In the genomic region with DNA sequence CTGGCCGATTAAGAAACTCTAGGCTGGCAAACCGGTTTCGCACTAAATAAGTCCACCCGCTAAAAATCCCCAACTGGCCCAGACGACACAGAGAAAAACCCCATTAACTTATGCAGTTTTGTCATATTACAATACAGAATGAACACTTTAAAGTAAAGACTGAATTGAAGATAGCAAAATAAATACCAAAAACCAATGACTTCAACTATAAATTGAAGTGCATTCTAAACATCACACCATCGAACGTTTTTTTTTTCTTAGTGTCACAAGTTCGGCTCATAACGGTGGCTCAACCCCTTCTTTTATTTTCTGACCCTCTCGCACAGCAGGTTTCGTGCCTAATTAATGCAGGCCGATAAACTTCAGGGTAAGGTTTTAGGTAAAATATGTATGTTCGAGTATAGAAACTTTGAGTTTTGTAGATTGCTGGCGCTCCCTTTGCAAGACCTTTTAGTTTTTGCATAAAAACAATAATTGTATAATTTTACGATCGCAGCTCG, we compare ENCODE assay signal across 1 fruit fly cellular context.
TF ChIP-seq lines count a peak whose summit lies in the region.

No protein-coding gene starts in this region.

TF ChIP-seq in whole organism, embryonic, 481 proteins besides CTCF, POLR2A, EP300 and RAD21 (continued from another document and continues in another):
- TF ChIP-seq stc (GFP tag; IDR thresholded peaks at IDR 0.05; lab: Robert Waterston, UW), result peak; percentile 90
- TF ChIP-seq CG2678 (tag; optimal IDR thresholded peaks at IDR 0.05; lab: Kevin White, UChicago), result peak; percentile 89
- no peak for TF ChIP-seq eyg (GFP tag; optimal IDR thresholded peaks at IDR 0.05; lab: Kevin White, UChicago)
- TF ChIP-seq nau (GFP tag; optimal IDR thresholded peaks at IDR 0.05; lab: Kevin White, UChicago), result peak; percentile 82
- peak; percentile 91 for TF ChIP-seq H2.0 (GFP tag; IDR thresholded peaks at IDR 0.05; lab: Robert Waterston, UW)
- no peak for TF ChIP-seq hkb (optimal IDR thresholded peaks at IDR 0.05; lab: Kevin White, UChicago)
- peak; percentile 95 for TF ChIP-seq hkb (GFP tag; IDR thresholded peaks at IDR 0.05; lab: Robert Waterston, UW)
- no peak for TF ChIP-seq Lpt (GFP tag; optimal IDR thresholded peaks at IDR 0.05; lab: Kevin White, UChicago)
- peak; percentile 47 for TF ChIP-seq fd64A (GFP tag; optimal IDR thresholded peaks at IDR 0.05; lab: Kevin White, UChicago)
- TF ChIP-seq aop (GFP tag; IDR thresholded peaks at IDR 0.05; lab: Robert Waterston, UW), result peak; percentile 54; the same call in 1 of the 2 replicates
- peak; percentile 84 for TF ChIP-seq fu2 (GFP tag; optimal IDR thresholded peaks at IDR 0.05; lab: Kevin White, UChicago)
- TF ChIP-seq CG16815 (GFP tag; optimal IDR thresholded peaks at IDR 0.05; lab: Kevin White, UChicago), result peak; percentile 64
- TF ChIP-seq btn (GFP tag; optimal IDR thresholded peaks at IDR 0.05; lab: Kevin White, UChicago), result no peak
- TF ChIP-seq hb (GFP tag; IDR thresholded peaks at IDR 0.05; lab: Robert Waterston, UW; ENCODE audit: partially characterized antibody), result no peak
- TF ChIP-seq MTF-1 (GFP tag; optimal IDR thresholded peaks at IDR 0.05; lab: Kevin White, UChicago; ENCODE audit: borderline replicate concordance), result peak; percentile 7
- peak; percentile 70 for TF ChIP-seq Bdp1 (GFP tag; optimal IDR thresholded peaks at IDR 0.05; lab: Kevin White, UChicago)
- no peak for TF ChIP-seq pros (GFP tag; optimal IDR thresholded peaks at IDR 0.05; lab: Kevin White, UChicago)
- TF ChIP-seq gce (GFP tag; IDR thresholded peaks at IDR 0.05; lab: Robert Waterston, UW), result peak; percentile 90
- TF ChIP-seq Atf6 (GFP tag; IDR thresholded peaks at IDR 0.05; lab: Robert Waterston, UW), result peak; percentile 93
- peak; percentile 85 for TF ChIP-seq Hr3 (GFP tag; optimal IDR thresholded peaks at IDR 0.05; lab: Kevin White, UChicago)
- peak; percentile 53 for TF ChIP-seq CG2202 (tag; optimal IDR thresholded peaks at IDR 0.05; lab: Kevin White, UChicago)
- TF ChIP-seq CG2889 (GFP tag; IDR thresholded peaks at IDR 0.05; lab: Robert Waterston, UW), result peak; percentile 87
- TF ChIP-seq CG3726 (GFP tag; IDR thresholded peaks at IDR 0.05; lab: Robert Waterston, UW), result peak; percentile 71; the same call in 2 of the 3 replicates
- TF ChIP-seq salm (tag; optimal IDR thresholded peaks at IDR 0.05; lab: Kevin White, UChicago), result peak; percentile 39
- peak; percentile 68 for TF ChIP-seq HmgD (GFP tag; optimal IDR thresholded peaks at IDR 0.05; lab: Kevin White, UChicago)
- peak; percentile 64 for TF ChIP-seq CG11696 (GFP tag; IDR thresholded peaks at IDR 0.05; lab: Robert Waterston, UW)
- TF ChIP-seq Vsx1 (GFP tag; optimal IDR thresholded peaks at IDR 0.05; lab: Kevin White, UChicago), result peak; percentile 71
- TF ChIP-seq so (GFP tag; IDR thresholded peaks at IDR 0.05; lab: Robert Waterston, UW), result peak; percentile 93
- peak; percentile 75 for TF ChIP-seq sisA (GFP tag; IDR thresholded peaks at IDR 0.05; lab: Robert Waterston, UW)
- peak; percentile 88 for TF ChIP-seq HLH54F (GFP tag; optimal IDR thresholded peaks at IDR 0.05; lab: Kevin White, UChicago)
- TF ChIP-seq HLHmδ (GFP tag; optimal IDR thresholded peaks at IDR 0.05; lab: Kevin White, UChicago), result no peak
- TF ChIP-seq inv (GFP tag; IDR thresholded peaks at IDR 0.05; lab: Robert Waterston, UW; ENCODE audit: partially characterized antibody), result no peak
- peak; percentile 93 for TF ChIP-seq her (GFP tag; optimal IDR thresholded peaks at IDR 0.05; lab: Kevin White, UChicago)
- peak; percentile 75 for TF ChIP-seq pum (GFP tag; optimal IDR thresholded peaks at IDR 0.05; lab: Kevin White, UChicago)
- peak; percentile 79 for TF ChIP-seq phol (tag; optimal IDR thresholded peaks at IDR 0.05; lab: Kevin White, UChicago)
- TF ChIP-seq slbo (GFP tag; IDR thresholded peaks at IDR 0.05; lab: Robert Waterston, UW), result peak; percentile 96
- no peak for TF ChIP-seq z (GFP tag; IDR thresholded peaks at IDR 0.05; lab: Robert Waterston, UW)
- TF ChIP-seq abd-A (tag; optimal IDR thresholded peaks at IDR 0.05; lab: Kevin White, UChicago), result peak; percentile 85
- peak; percentile 46 for TF ChIP-seq Jarid2 (GFP tag; optimal IDR thresholded peaks at IDR 0.05; lab: Kevin White, UChicago)
- TF ChIP-seq CG34224 (GFP tag; IDR thresholded peaks at IDR 0.05; lab: Robert Waterston, UW; ENCODE audit: partially characterized antibody), result no peak
- peak; percentile 39 for TF ChIP-seq CG7987 (GFP tag; optimal IDR thresholded peaks at IDR 0.05; lab: Kevin White, UChicago)
- TF ChIP-seq CG7928 (GFP tag; optimal IDR thresholded peaks at IDR 0.05; lab: Kevin White, UChicago), result peak; percentile 44
- peak; percentile 70 for TF ChIP-seq CG12299 (tag; optimal IDR thresholded peaks at IDR 0.05; lab: Kevin White, UChicago)
- TF ChIP-seq stwl (tag; optimal IDR thresholded peaks at IDR 0.05; lab: Kevin White, UChicago), result no peak
- no peak for TF ChIP-seq vnd (GFP tag; IDR thresholded peaks at IDR 0.05; lab: Robert Waterston, UW; ENCODE audit: partially characterized antibody)
- TF ChIP-seq ftz-f1 (GFP tag; optimal IDR thresholded peaks at IDR 0.05; lab: Kevin White, UChicago), result peak; percentile 19
- peak; percentile 80 for TF ChIP-seq fd3F (GFP tag; optimal IDR thresholded peaks at IDR 0.05; lab: Kevin White, UChicago)
- peak; percentile 86 for TF ChIP-seq CG12744 (GFP tag; optimal IDR thresholded peaks at IDR 0.05; lab: Kevin White, UChicago)
- peak; percentile 12 for TF ChIP-seq wek (GFP tag; optimal IDR thresholded peaks at IDR 0.05; lab: Kevin White, UChicago)
- TF ChIP-seq prd (optimal IDR thresholded peaks at IDR 0.05; lab: Kevin White, UChicago), result no peak
- peak; percentile 95 for TF ChIP-seq prd (GFP tag; IDR thresholded peaks at IDR 0.05; lab: Robert Waterston, UW)
- peak in 1 of 2 experiments; percentile 33 for TF ChIP-seq crp (GFP tag; optimal IDR thresholded peaks at IDR 0.05; lab: Kevin White, UChicago)
- peak; percentile 82 for TF ChIP-seq CG17359 (tag; optimal IDR thresholded peaks at IDR 0.05; lab: Kevin White, UChicago)
- no peak for TF ChIP-seq mirr (GFP tag; optimal IDR thresholded peaks at IDR 0.05; lab: Kevin White, UChicago)
- TF ChIP-seq dmrt11E (tag; optimal IDR thresholded peaks at IDR 0.05; lab: Kevin White, UChicago), result peak; percentile 74
- peak; percentile 50; the same call in 1 of the 2 replicates for TF ChIP-seq Doc2 (GFP tag; IDR thresholded peaks at IDR 0.05; lab: Robert Waterston, UW)
- peak; percentile 37 for TF ChIP-seq Nf-YC (tag; optimal IDR thresholded peaks at IDR 0.05; lab: Kevin White, UChicago)
- TF ChIP-seq CG8388 (GFP tag; optimal IDR thresholded peaks at IDR 0.05; lab: Kevin White, UChicago), result peak; percentile 80
- TF ChIP-seq CG12071 (GFP tag; optimal IDR thresholded peaks at IDR 0.05; lab: Kevin White, UChicago), result peak; percentile 50
- TF ChIP-seq pb (GFP tag; optimal IDR thresholded peaks at IDR 0.05; lab: Kevin White, UChicago), result peak; percentile 55
- TF ChIP-seq sc (optimal IDR thresholded peaks at IDR 0.05; lab: Kevin White, UChicago), result no peak
- peak; percentile 60 for TF ChIP-seq sc (GFP tag; optimal IDR thresholded peaks at IDR 0.05; lab: Kevin White, UChicago)
- peak; percentile 74 for TF ChIP-seq CG17829 (tag; optimal IDR thresholded peaks at IDR 0.05; lab: Kevin White, UChicago)
- no peak for TF ChIP-seq Sry-δ (GFP tag; optimal IDR thresholded peaks at IDR 0.05; lab: Kevin White, UChicago)
- TF ChIP-seq Ravus (GFP tag; IDR thresholded peaks at IDR 0.05; lab: Robert Waterston, UW), result no peak; the same call in none of the 2 replicates
- TF ChIP-seq ind (GFP tag; optimal IDR thresholded peaks at IDR 0.05; lab: Kevin White, UChicago), result peak; percentile 85
- peak; percentile 54 for TF ChIP-seq CG1024 (GFP tag; IDR thresholded peaks at IDR 0.05; lab: Robert Waterston, UW)
- TF ChIP-seq Eip74EF (GFP tag; optimal IDR thresholded peaks at IDR 0.05; lab: Kevin White, UChicago), result peak in 1 of 2 experiments; percentile 31
- peak; percentile 24 for TF ChIP-seq ERR (GFP tag; optimal IDR thresholded peaks at IDR 0.05; lab: Kevin White, UChicago)
- TF ChIP-seq jumu (GFP tag; optimal IDR thresholded peaks at IDR 0.05; lab: Kevin White, UChicago), result peak; percentile 82
- peak; percentile 88 for TF ChIP-seq B-H1 (GFP tag; IDR thresholded peaks at IDR 0.05; lab: Robert Waterston, UW)
- TF ChIP-seq CG12219 (GFP tag; optimal IDR thresholded peaks at IDR 0.05; lab: Kevin White, UChicago), result peak; percentile 83
- peak; percentile 59 for TF ChIP-seq gcm (GFP tag; optimal IDR thresholded peaks at IDR 0.05; lab: Kevin White, UChicago)
- TF ChIP-seq Chrac-16 (GFP tag; optimal IDR thresholded peaks at IDR 0.05; lab: Kevin White, UChicago), result peak; percentile 85
- no peak for TF ChIP-seq br (optimal IDR thresholded peaks at IDR 0.05; lab: Kevin White, UChicago)
- TF ChIP-seq CG10431 (GFP tag; optimal IDR thresholded peaks at IDR 0.05; lab: Kevin White, UChicago), result no peak
- peak; percentile 95 for TF ChIP-seq CG2120 (GFP tag; optimal IDR thresholded peaks at IDR 0.05; lab: Kevin White, UChicago)
- peak; percentile 41 for TF ChIP-seq CG2116 (GFP tag; optimal IDR thresholded peaks at IDR 0.05; lab: Kevin White, UChicago)
- TF ChIP-seq Lhr (GFP tag; optimal IDR thresholded peaks at IDR 0.05; lab: Kevin White, UChicago), result peak; percentile 16
- TF ChIP-seq NC2β (GFP tag; optimal IDR thresholded peaks at IDR 0.05; lab: Kevin White, UChicago), result peak; percentile 77
- peak; percentile 84 for TF ChIP-seq slp2 (GFP tag; optimal IDR thresholded peaks at IDR 0.05; lab: Kevin White, UChicago)
- TF ChIP-seq HHEX (GFP tag; optimal IDR thresholded peaks at IDR 0.05; lab: Kevin White, UChicago), result peak; percentile 80
- peak; percentile 85 for TF ChIP-seq az2 (GFP tag; optimal IDR thresholded peaks at IDR 0.05; lab: Kevin White, UChicago)
- TF ChIP-seq vvl (GFP tag; IDR thresholded peaks at IDR 0.05; lab: Robert Waterston, UW), result peak; percentile 89
- peak; percentile 78 for TF ChIP-seq ATbp (GFP tag; optimal IDR thresholded peaks at IDR 0.05; lab: Kevin White, UChicago)
- peak; percentile 89 for TF ChIP-seq bab2 (GFP tag; optimal IDR thresholded peaks at IDR 0.05; lab: Kevin White, UChicago)
- TF ChIP-seq kni (GFP tag; optimal IDR thresholded peaks at IDR 0.05; lab: Kevin White, UChicago), result peak; percentile 37
- TF ChIP-seq ab (GFP tag; optimal IDR thresholded peaks at IDR 0.05; lab: Kevin White, UChicago), result peak; percentile 78
- TF ChIP-seq Lim3 (GFP tag; IDR thresholded peaks at IDR 0.05; lab: Robert Waterston, UW), result peak; percentile 35; the same call in 1 of the 2 replicates
- peak; percentile 28 for TF ChIP-seq grn (GFP tag; optimal IDR thresholded peaks at IDR 0.05; lab: Kevin White, UChicago)
- peak; percentile 92 for TF ChIP-seq CG12769 (tag; optimal IDR thresholded peaks at IDR 0.05; lab: Kevin White, UChicago)
- TF ChIP-seq CG4730 (GFP tag; IDR thresholded peaks at IDR 0.05; lab: Robert Waterston, UW), result peak; percentile 90
- peak; percentile 87 for TF ChIP-seq pho (GFP tag; optimal IDR thresholded peaks at IDR 0.05; lab: Kevin White, UChicago)
- peak; percentile 35 for TF ChIP-seq Hmx (GFP tag; optimal IDR thresholded peaks at IDR 0.05; lab: Kevin White, UChicago)
- peak; percentile 92 for TF ChIP-seq row (GFP tag; IDR thresholded peaks at IDR 0.05; lab: Robert Waterston, UW)
- TF ChIP-seq D (optimal IDR thresholded peaks at IDR 0.05; lab: Kevin White, UChicago), result no peak
- peak; percentile 67 for TF ChIP-seq D (GFP tag; optimal IDR thresholded peaks at IDR 0.05; lab: Kevin White, UChicago)
- peak; percentile 57 for TF ChIP-seq CG15514 (GFP tag; optimal IDR thresholded peaks at IDR 0.05; lab: Kevin White, UChicago)
- TF ChIP-seq CG11093 (GFP tag; IDR thresholded peaks at IDR 0.05; lab: Robert Waterston, UW), result peak; percentile 89
- no peak for TF ChIP-seq CG9797 (GFP tag; optimal IDR thresholded peaks at IDR 0.05; lab: Kevin White, UChicago)
- TF ChIP-seq CG34422 (GFP tag; IDR thresholded peaks at IDR 0.05; lab: Robert Waterston, UW), result peak; percentile 94
- TF ChIP-seq CG7839 (tag; optimal IDR thresholded peaks at IDR 0.05; lab: Kevin White, UChicago), result peak; percentile 76
- peak; percentile 64 for TF ChIP-seq schlank (tag; optimal IDR thresholded peaks at IDR 0.05; lab: Kevin White, UChicago)
- TF ChIP-seq jing (GFP tag; optimal IDR thresholded peaks at IDR 0.05; lab: Kevin White, UChicago), result peak; percentile 72
- TF ChIP-seq CG15696 (tag; optimal IDR thresholded peaks at IDR 0.05; lab: Kevin White, UChicago), result peak; percentile 41
- peak in 1 of 2 experiments; percentile 94 for TF ChIP-seq eve (GFP tag; optimal IDR thresholded peaks at IDR 0.05; lab: Kevin White, UChicago)
- TF ChIP-seq oc (tag; optimal IDR thresholded peaks at IDR 0.05; lab: Kevin White, UChicago), result peak; percentile 85
- TF ChIP-seq dan (GFP tag; IDR thresholded peaks at IDR 0.05; lab: Robert Waterston, UW), result peak; percentile 61; the same call in 1 of the 2 replicates
- peak; percentile 61 for TF ChIP-seq nerfin-1 (tag; optimal IDR thresholded peaks at IDR 0.05; lab: Kevin White, UChicago)
- TF ChIP-seq pfk (GFP tag; optimal IDR thresholded peaks at IDR 0.05; lab: Kevin White, UChicago), result no peak
- TF ChIP-seq CG15073 (GFP tag; optimal IDR thresholded peaks at IDR 0.05; lab: Kevin White, UChicago), result peak; percentile 24
- TF ChIP-seq peb (GFP tag; IDR thresholded peaks at IDR 0.05; lab: Robert Waterston, UW), result peak; percentile 75
- TF ChIP-seq CG33557 (GFP tag; optimal IDR thresholded peaks at IDR 0.05; lab: Kevin White, UChicago), result peak; percentile 31
- TF ChIP-seq CG4617 (GFP tag; optimal IDR thresholded peaks at IDR 0.05; lab: Kevin White, UChicago; ENCODE audit: borderline replicate concordance), result peak; percentile 49
- peak; percentile 51 for TF ChIP-seq en (GFP tag; optimal IDR thresholded peaks at IDR 0.05; lab: Kevin White, UChicago)
- TF ChIP-seq Opbp (GFP tag; IDR thresholded peaks at IDR 0.05; lab: Robert Waterston, UW; ENCODE audit: partially characterized antibody), result no peak
- TF ChIP-seq CG14965 (GFP tag; optimal IDR thresholded peaks at IDR 0.05; lab: Kevin White, UChicago; ENCODE audit: borderline replicate concordance), result no peak
- TF ChIP-seq CG30431 (GFP tag; optimal IDR thresholded peaks at IDR 0.05; lab: Kevin White, UChicago), result peak; percentile 73
- TF ChIP-seq p53 (GFP tag; optimal IDR thresholded peaks at IDR 0.05; lab: Kevin White, UChicago), result peak; percentile 67
- TF ChIP-seq CG8924 (tag; optimal IDR thresholded peaks at IDR 0.05; lab: Kevin White, UChicago), result peak; percentile 81
- TF ChIP-seq CG16863 (GFP tag; optimal IDR thresholded peaks at IDR 0.05; lab: Kevin White, UChicago), result peak; percentile 85
- TF ChIP-seq Bteb2 (GFP tag; optimal IDR thresholded peaks at IDR 0.05; lab: Kevin White, UChicago), result peak; percentile 83
- peak; percentile 25 for TF ChIP-seq TFAM (GFP tag; optimal IDR thresholded peaks at IDR 0.05; lab: Kevin White, UChicago)
- TF ChIP-seq CrebB (tag; optimal IDR thresholded peaks at IDR 0.05; lab: Kevin White, UChicago), result peak; percentile 83
- TF ChIP-seq Xbp1 (GFP tag; optimal IDR thresholded peaks at IDR 0.05; lab: Kevin White, UChicago), result peak; percentile 89
